Fruit fly (Drosophila melanogaster) whole organism, embryonic: ENCODE data around the gene CG32488.

Experiments used
- Ada2b ChIP-seq: fragments of 200-800 bp; sonication (Bioruptor generic); IDR thresholded peaks from 2 replicates; pipeline ENCODE4 v1.3.6; 2022; ENCODE audit warnings: missing biosample characterization, missing genetic modification characterization
- Antp ChIP-seq: fragments of 200-800 bp; sonication (Bioruptor generic); optimal IDR thresholded peaks from 3 replicates; lab custom pipeline; 2016; ENCODE audit warnings: missing biosample characterization, missing genetic modification characterization
- BEAF-32 ChIP-seq: fragments of 200-800 bp; sonication (Bioruptor generic); optimal IDR thresholded peaks from 3 replicates; lab custom pipeline; 2017; ENCODE audit warnings: missing biosample characterization, missing genetic modification characterization, mild to moderate bottlenecking, moderate library complexity, missing genetic modification reagents
- CG11560 ChIP-seq: fragments of 200-800 bp; sonication (Bioruptor generic); IDR thresholded peaks from 3 replicates; pipeline ENCODE4 v1.3.6; 2022; ENCODE audit warnings: missing biosample characterization, missing genetic modification characterization
- CG11696 ChIP-seq: fragments of 200-800 bp; sonication (Bioruptor generic); IDR thresholded peaks from 2 replicates; pipeline ENCODE4 v1.3.6; 2022; ENCODE audit warnings: missing biosample characterization, missing genetic modification characterization
- CG13624 ChIP-seq: fragments of 200-800 bp; sonication (Bioruptor generic); optimal IDR thresholded peaks from 2 replicates; lab custom pipeline; 2016; ENCODE audit warnings: missing biosample characterization, missing genetic modification characterization
- CG14014 ChIP-seq: fragments of 200-800 bp; sonication (Bioruptor generic); IDR thresholded peaks from 2 replicates; pipeline ENCODE4 v1.3.6; 2022; ENCODE audit warnings: missing biosample characterization, missing genetic modification characterization
- CG1603 ChIP-seq: fragments of 200-800 bp; sonication (Bioruptor generic); optimal IDR thresholded peaks from 2 replicates; lab custom pipeline; 2019; ENCODE audit warnings: missing biosample characterization, mild to moderate bottlenecking, missing genetic modification characterization, moderate library complexity
- CG2678 ChIP-seq: fragments of 200-800 bp; sonication (Bioruptor generic); optimal IDR thresholded peaks from 3 replicates; lab custom pipeline; 2019; ENCODE audit warnings: missing biosample characterization, mild to moderate bottlenecking, missing genetic modification characterization, moderate library complexity
- CG31224 ChIP-seq: fragments of 200-800 bp; sonication (Bioruptor generic); IDR thresholded peaks from 2 replicates; pipeline ENCODE4 v1.3.6; 2022; ENCODE audit warnings: missing biosample characterization, missing genetic modification characterization
- CG31388 ChIP-seq: fragments of 200-800 bp; sonication (Bioruptor generic); optimal IDR thresholded peaks from 2 replicates; lab custom pipeline; 2016; ENCODE audit warnings: missing biosample characterization, missing genetic modification characterization
- CG32532 ChIP-seq: fragments of 200-800 bp; sonication (Bioruptor generic); IDR thresholded peaks from 2 replicates; pipeline ENCODE4 v1.3.6; 2022; ENCODE audit warnings: missing biosample characterization, missing genetic modification characterization
- CG42726 ChIP-seq: fragments of 200-800 bp; sonication (Bioruptor generic); IDR thresholded peaks from 2 replicates; pipeline ENCODE4 v1.3.6; 2022; ENCODE audit warnings: missing biosample characterization, missing genetic modification characterization; ENCODE audit not compliant: partially characterized antibody
- CG4424 ChIP-seq: fragments of 200-800 bp; sonication (Bioruptor generic); optimal IDR thresholded peaks from 3 replicates; lab custom pipeline; 2016; ENCODE audit warnings: missing biosample characterization, missing genetic modification characterization
- CG4730 ChIP-seq: fragments of 200-800 bp; sonication (Bioruptor generic); IDR thresholded peaks from 2 replicates; pipeline ENCODE4 v1.3.6; 2022; ENCODE audit warnings: missing biosample characterization, missing genetic modification characterization
- CG4820 ChIP-seq: fragments of 200-800 bp; sonication (Bioruptor generic); optimal IDR thresholded peaks from 3 replicates; lab custom pipeline; 2016; ENCODE audit warnings: missing biosample characterization, missing genetic modification characterization
- CG4854 ChIP-seq: fragments of 200-800 bp; sonication (Bioruptor generic); optimal IDR thresholded peaks from 2 replicates; lab custom pipeline; 2016; ENCODE audit warnings: missing biosample characterization, missing genetic modification characterization, inconsistent platforms
- CG6689 ChIP-seq: fragments of 200-800 bp; sonication (Bioruptor generic); IDR thresholded peaks from 2 replicates; pipeline ENCODE4 v1.3.6; 2022; ENCODE audit warnings: missing biosample characterization, missing genetic modification characterization
- CG7556 ChIP-seq: fragments of 200-800 bp; sonication (Bioruptor generic); optimal IDR thresholded peaks from 2 replicates; lab custom pipeline; 2017; ENCODE audit warnings: missing biosample characterization, mild to moderate bottlenecking, missing genetic modification characterization
- CG8944 ChIP-seq: fragments of 200-800 bp; sonication (Bioruptor generic); optimal IDR thresholded peaks from 3 replicates; lab custom pipeline; 2016; ENCODE audit warnings: missing biosample characterization, missing genetic modification characterization
- CG9437 ChIP-seq: fragments of 200-800 bp; sonication (Bioruptor generic); optimal IDR thresholded peaks from 2 replicates; lab custom pipeline; 2018; ENCODE audit warnings: missing biosample characterization, mild to moderate bottlenecking, missing genetic modification characterization
- CG9609 ChIP-seq: fragments of 200-800 bp; sonication (Bioruptor generic); optimal IDR thresholded peaks from 3 replicates; lab custom pipeline; 2016; ENCODE audit warnings: missing biosample characterization, missing genetic modification characterization
- CrebB ChIP-seq: fragments of 200-800 bp; sonication (Bioruptor generic); optimal IDR thresholded peaks from 3 replicates; lab custom pipeline; 2018; ENCODE audit warnings: missing biosample characterization, mild to moderate bottlenecking, missing genetic modification characterization
- Dek ChIP-seq: fragments of 200-800 bp; sonication (Bioruptor generic); optimal IDR thresholded peaks from 3 replicates; lab custom pipeline; 2019; ENCODE audit warnings: missing biosample characterization, mild to moderate bottlenecking, missing genetic modification characterization, moderate library complexity
- E2f2 ChIP-seq: fragments of 200-800 bp; sonication (Bioruptor generic); IDR thresholded peaks from 2 replicates; pipeline ENCODE4 v1.3.6; 2022; ENCODE audit warnings: missing biosample characterization, missing genetic modification characterization
- Elba2 ChIP-seq: fragments of 200-800 bp; sonication (Bioruptor generic); optimal IDR thresholded peaks from 3 replicates; lab custom pipeline; 2016; ENCODE audit warnings: missing biosample characterization, missing genetic modification characterization
- Lim3 ChIP-seq: fragments of 200-800 bp; sonication (Bioruptor generic); IDR thresholded peaks from 2 replicates; pipeline ENCODE4 v1.3.6; 2022; ENCODE audit warnings: missing biosample characterization, missing genetic modification characterization
- MBD-R2 ChIP-seq: fragments of 200-800 bp; sonication (Bioruptor generic); IDR thresholded peaks from 2 replicates; pipeline ENCODE4 v1.3.6; 2022; ENCODE audit warnings: missing biosample characterization, missing genetic modification characterization
- Nf-YB ChIP-seq: fragments of 200-800 bp; sonication (Bioruptor generic); optimal IDR thresholded peaks from 3 replicates; lab custom pipeline; 2019; ENCODE audit warnings: missing biosample characterization, mild to moderate bottlenecking, missing genetic modification characterization, moderate library complexity
- Ptx1 ChIP-seq: fragments of 200-800 bp; sonication (Bioruptor generic); IDR thresholded peaks from 2 replicates; pipeline ENCODE4 v1.3.6; 2022; ENCODE audit warnings: missing biosample characterization, missing genetic modification characterization
- Sin3A ChIP-seq: fragments of >200 bp; optimal IDR thresholded peaks from 2 replicates; lab custom pipeline; 2018
- Sox102F ChIP-seq: fragments of 200-800 bp; sonication (Bioruptor generic); optimal IDR thresholded peaks from 2 replicates; lab custom pipeline; 2018; ENCODE audit warnings: missing biosample characterization, mild to moderate bottlenecking, missing genetic modification characterization, moderate library complexity
- amos ChIP-seq: fragments of 200-800 bp; sonication (Bioruptor generic); IDR thresholded peaks from 2 replicates; pipeline ENCODE4 v1.3.6; 2022; ENCODE audit warnings: missing biosample characterization, missing genetic modification characterization; ENCODE audit not compliant: partially characterized antibody
- ato ChIP-seq: fragments of 200-800 bp; sonication (Bioruptor generic); IDR thresholded peaks from 2 replicates; pipeline ENCODE4 v1.3.6; 2022; ENCODE audit warnings: missing biosample characterization, missing genetic modification characterization; ENCODE audit not compliant: partially characterized antibody
- bsh ChIP-seq, 2 experiments: fragments of 200-800 bp; sonication (Bioruptor generic); optimal IDR thresholded peaks; 2 replicates each; lab custom pipeline; 2017 to 2018; ENCODE audit warnings: mild to moderate bottlenecking in 2 of 2, missing biosample characterization in 2 of 2, missing genetic modification characterization in 2 of 2, moderate library complexity in 1 of 2
- btn ChIP-seq: fragments of 200-800 bp; sonication (Bioruptor generic); optimal IDR thresholded peaks from 2 replicates; lab custom pipeline; 2016; ENCODE audit warnings: missing biosample characterization, missing genetic modification characterization
- cg ChIP-seq: fragments of 200-800 bp; sonication (Bioruptor generic); optimal IDR thresholded peaks from 3 replicates; lab custom pipeline; 2019; ENCODE audit warnings: missing biosample characterization, mild to moderate bottlenecking, missing genetic modification characterization, moderate library complexity
- dm ChIP-seq: fragments of 200-800 bp; sonication (Bioruptor generic); optimal IDR thresholded peaks from 3 replicates; lab custom pipeline; 2016; ENCODE audit warnings: missing biosample characterization, missing genetic modification characterization
- ems ChIP-seq: fragments of 200-800 bp; sonication (Bioruptor generic); optimal IDR thresholded peaks from 3 replicates; lab custom pipeline; 2016; ENCODE audit warnings: missing biosample characterization, missing genetic modification characterization
- fru ChIP-seq: fragments of >200 bp; optimal IDR thresholded peaks from 2 replicates; lab custom pipeline; 2017
- hbn ChIP-seq: fragments of 200-800 bp; sonication (Bioruptor generic); IDR thresholded peaks from 2 replicates; pipeline ENCODE4 v1.3.6; 2022; ENCODE audit warnings: missing biosample characterization, missing genetic modification characterization; ENCODE audit not compliant: partially characterized antibody
- lmd ChIP-seq: fragments of 200-800 bp; sonication (Bioruptor generic); IDR thresholded peaks from 2 replicates; pipeline ENCODE4 v1.3.6; 2022; ENCODE audit warnings: missing biosample characterization, missing genetic modification characterization
- nom ChIP-seq: fragments of 200-800 bp; sonication (Bioruptor generic); optimal IDR thresholded peaks from 2 replicates; lab custom pipeline; 2017; ENCODE audit warnings: missing biosample characterization, missing genetic modification characterization, mild to moderate bottlenecking, moderate library complexity, missing genetic modification reagents
- oc ChIP-seq: fragments of 200-800 bp; sonication (Bioruptor generic); optimal IDR thresholded peaks from 2 replicates; lab custom pipeline; 2018; ENCODE audit warnings: missing biosample characterization, mild to moderate bottlenecking, missing genetic modification characterization, moderate library complexity
- sim ChIP-seq: fragments of 200-800 bp; sonication (Bioruptor generic); IDR thresholded peaks from 2 replicates; pipeline ENCODE4 v1.3.6; 2022; ENCODE audit warnings: missing biosample characterization, missing genetic modification characterization
- sna ChIP-seq: fragments of 200-800 bp; sonication (Bioruptor generic); IDR thresholded peaks from 2 replicates; pipeline ENCODE4 v1.3.6; 2022; ENCODE audit warnings: missing biosample characterization, missing genetic modification characterization; ENCODE audit not compliant: partially characterized antibody
- trem ChIP-seq: fragments of 200-800 bp; optimal IDR thresholded peaks from 3 replicates; lab custom pipeline; 2019; ENCODE audit warnings: missing biosample characterization, mild to moderate bottlenecking, missing genetic modification characterization, moderate library complexity
- ttk ChIP-seq: fragments of 200-800 bp; sonication (Bioruptor generic); IDR thresholded peaks from 2 replicates; pipeline ENCODE4 v2.1.2; 2022; ENCODE audit warnings: missing biosample characterization, missing genetic modification characterization
- tx ChIP-seq: fragments of 200-800 bp; sonication (Bioruptor generic); optimal IDR thresholded peaks from 2 replicates; lab custom pipeline; 2016; ENCODE audit warnings: missing biosample characterization, missing genetic modification characterization
- wdn ChIP-seq: fragments of 200-800 bp; sonication (Bioruptor generic); IDR thresholded peaks from 2 replicates; pipeline ENCODE4 v1.3.6; 2022; ENCODE audit warnings: missing biosample characterization, missing genetic modification characterization

Gene CG32488

DNA sequence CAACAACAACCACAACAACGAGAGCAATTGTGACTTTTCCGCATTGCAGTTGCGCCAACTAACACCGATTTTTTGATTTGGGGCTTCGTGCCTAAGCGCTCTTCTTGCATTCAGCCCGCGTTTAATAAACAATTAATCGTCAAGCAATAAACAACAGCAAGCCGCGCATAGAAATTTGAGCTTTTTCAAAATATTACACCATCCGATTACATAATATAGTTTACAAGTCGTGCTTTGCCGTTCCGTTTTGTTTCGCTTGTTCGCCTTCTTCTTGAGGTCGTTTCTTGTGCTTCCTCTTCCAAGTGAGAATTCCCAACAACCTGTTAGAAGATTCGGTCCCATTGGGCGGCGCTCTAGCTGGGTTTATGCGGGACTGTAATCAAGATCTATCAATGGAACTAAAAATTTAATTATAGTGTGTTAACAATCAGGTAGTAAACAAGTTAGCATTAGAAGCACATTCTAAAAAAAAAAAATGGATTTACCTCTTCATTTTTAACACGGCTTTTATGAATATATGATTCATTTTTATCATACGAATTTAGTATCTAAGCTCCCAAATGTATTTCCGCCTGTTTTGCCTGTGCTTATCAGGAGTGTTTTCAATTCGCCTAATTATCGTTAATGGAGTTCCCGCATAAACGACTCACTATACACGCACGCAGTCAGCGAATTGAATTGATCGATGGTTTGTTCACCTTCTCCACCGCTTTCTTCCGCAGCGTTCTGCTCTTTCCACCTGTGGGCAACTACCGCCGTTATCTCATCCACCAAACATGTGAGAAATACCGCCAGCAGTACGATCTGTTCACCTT is 20.1 kb upstream of the CG32488 start (continued):
- peak; percentile 31 for TF ChIP-seq Antp (GFP tag; lab: Kevin White, UChicago)
- TF ChIP-seq bsh (GFP tag; optimal IDR thresholded peaks at IDR 0.05; lab: Kevin White, UChicago): peak; percentile 73 to 88
- TF ChIP-seq Sin3A (lab: Kevin White, UChicago): no peak
- peak; percentile 84 for TF ChIP-seq CG4424 (GFP tag; lab: Kevin White, UChicago)
- peak; percentile 51 for TF ChIP-seq CG31388
- TF ChIP-seq lmd (GFP tag; lab: Robert Waterston, UW): peak; percentile 72
- no peak for TF ChIP-seq sna (GFP tag; lab: Robert Waterston, UW)
- peak; percentile 36; the same call in 1 of the 2 replicates for TF ChIP-seq CG31224 (GFP tag; lab: Robert Waterston, UW)
- TF ChIP-seq CG1603 (tag; lab: Kevin White, UChicago): peak; percentile 62
- peak; percentile 80 for TF ChIP-seq CG13624 (GFP tag; lab: Kevin White, UChicago)
- TF ChIP-seq wdn (GFP tag; lab: Robert Waterston, UW): peak; percentile 61
- no peak for TF ChIP-seq Elba2
- TF ChIP-seq CG4820 (GFP tag; lab: Kevin White, UChicago): peak; percentile 99
- peak; percentile 44 for TF ChIP-seq btn (GFP tag; lab: Kevin White, UChicago)
- TF ChIP-seq Nf-YB: peak; percentile 82
- no peak for TF ChIP-seq CG42726
- TF ChIP-seq tx: peak; percentile 55
- peak; percentile 55 for TF ChIP-seq sim (GFP tag; lab: Robert Waterston, UW)
- TF ChIP-seq Ada2b: peak; percentile 78
- TF ChIP-seq CG32532: peak; percentile 76
- peak; percentile 84 for TF ChIP-seq CG6689 (GFP tag; lab: Robert Waterston, UW)
- TF ChIP-seq amos: no peak
- TF ChIP-seq CG11696: peak; percentile 47
- TF ChIP-seq nom (GFP tag; lab: Kevin White, UChicago): peak; percentile 26
- peak; percentile 76 for TF ChIP-seq CG9437 (GFP tag; lab: Kevin White, UChicago)
- TF ChIP-seq E2f2: peak; percentile 70
- no peak for TF ChIP-seq fru (lab: Kevin White, UChicago)
- TF ChIP-seq CG4730 (GFP tag; lab: Robert Waterston, UW): peak; percentile 64
- TF ChIP-seq CG7556 (GFP tag; lab: Kevin White, UChicago): peak; percentile 91
- peak; percentile 61 for TF ChIP-seq CG9609
- peak; percentile 32 for TF ChIP-seq oc
- peak; percentile 82 for TF ChIP-seq CrebB (tag; lab: Kevin White, UChicago)
- TF ChIP-seq Dek: peak; percentile 74
- no peak for TF ChIP-seq CG11560 (tag; lab: Robert Waterston, UW)
- TF ChIP-seq CG4854: peak; percentile 67
- TF ChIP-seq Sox102F (GFP tag; lab: Kevin White, UChicago): peak; percentile 78
- peak; percentile 33 for TF ChIP-seq CG8944 (GFP tag; lab: Kevin White, UChicago)
- TF ChIP-seq cg (GFP tag; lab: Kevin White, UChicago): peak; percentile 21
- TF ChIP-seq ems (GFP tag; lab: Kevin White, UChicago): peak; percentile 76
- peak; percentile 17; the same call in 1 of the 2 replicates for TF ChIP-seq hbn (GFP tag; lab: Robert Waterston, UW)
- TF ChIP-seq BEAF-32 (GFP tag; lab: Kevin White, UChicago): no peak
- TF ChIP-seq Ptx1: peak; percentile 69
- peak; percentile 59 for TF ChIP-seq trem (tag; lab: Kevin White, UChicago)
- 0 out of 2 replicates have a peak, but pooled peaks have one; percentile 8 for TF ChIP-seq Lim3 (GFP tag; lab: Robert Waterston, UW)
- no peak for TF ChIP-seq ato (GFP tag; lab: Robert Waterston, UW)
- peak; percentile 94 for TF ChIP-seq CG2678 (tag; lab: Kevin White, UChicago)
- peak; percentile 83 for TF ChIP-seq CG14014 (GFP tag; lab: Robert Waterston, UW)
- peak; percentile 23; the same call in 1 of the 2 replicates for TF ChIP-seq MBD-R2 (GFP tag; lab: Robert Waterston, UW)
- peak; percentile 60 for TF ChIP-seq ttk (GFP tag; lab: Robert Waterston, UW)
- TF ChIP-seq dm (GFP tag; lab: Kevin White, UChicago): peak; percentile 60
